Worm (Caenorhabditis elegans) whole organism, L3 larva: ENCODE measurements around the gene R11F4.2.

Experiments
- ama-1 ChIP-seq: fragments of 150-350 bp; optimal IDR thresholded peaks from 2 replicates; lab custom pipeline; 2018
- jun-1 ChIP-seq: fragments of 150-350 bp; optimal IDR thresholded peaks from 2 replicates; lab custom pipeline; 2014; ENCODE audit warnings: missing biosample characterization, missing genetic modification reagents, missing genetic modification characterization
- lin-15B ChIP-seq: fragments of 150-350 bp; optimal IDR thresholded peaks from 2 replicates; lab custom pipeline; 2014; ENCODE audit warnings: missing biosample characterization, missing genetic modification characterization
- lin-39 ChIP-seq: fragments of 150-350 bp; optimal IDR thresholded peaks from 2 replicates; lab custom pipeline; 2018; ENCODE audit warnings: missing biosample characterization, missing genetic modification reagents, missing genetic modification characterization
- nfya-1 ChIP-seq: sonication (generic microtip); optimal IDR thresholded peaks from 2 replicates; lab custom pipeline; 2017; ENCODE audit warnings: missing genetic modification characterization, mild to moderate bottlenecking, missing compliant biosample characterization, antibody characterized with exemption, moderate library complexity; ENCODE audit not compliant: insufficient read depth
- nhr-11 ChIP-seq: fragments of 150-350 bp; optimal IDR thresholded peaks from 2 replicates; lab custom pipeline; 2014; ENCODE audit warnings: missing biosample characterization, missing genetic modification characterization
- nhr-12 ChIP-seq: fragments of 150-350 bp; optimal IDR thresholded peaks from 2 replicates; lab custom pipeline; 2014; ENCODE audit warnings: missing biosample characterization, missing genetic modification characterization
- nhr-28 ChIP-seq: fragments of 150-350 bp; optimal IDR thresholded peaks from 2 replicates; lab custom pipeline; 2014; ENCODE audit warnings: missing biosample characterization, missing genetic modification characterization
- nhr-76 ChIP-seq: fragments of 150-350 bp; sonication (generic microtip); optimal IDR thresholded peaks from 5 replicates; lab custom pipeline; 2014; ENCODE audit warnings: missing biosample characterization, missing genetic modification characterization
- pha-4 ChIP-seq: fragments of 150-350 bp; optimal IDR thresholded peaks from 2 replicates; lab custom pipeline; 2014; ENCODE audit warnings: missing biosample characterization, missing genetic modification reagents, missing genetic modification characterization
- skn-1 ChIP-seq: fragments of 150-350 bp; optimal IDR thresholded peaks from 2 replicates; lab custom pipeline; 2014; ENCODE audit warnings: missing biosample characterization, missing genetic modification characterization
- snpc-4 ChIP-seq: fragments of 150-350 bp; optimal IDR thresholded peaks from 2 replicates; lab custom pipeline; 2014; ENCODE audit warnings: missing biosample characterization, missing genetic modification characterization
- tbx-2 ChIP-seq: sonication (generic microtip); optimal IDR thresholded peaks from 2 replicates; lab custom pipeline; 2016; ENCODE audit warnings: mild to moderate bottlenecking, missing genetic modification characterization, missing compliant biosample characterization
- ztf-4 ChIP-seq: fragments of 150-350 bp; optimal IDR thresholded peaks from 2 replicates; lab custom pipeline; 2014; ENCODE audit warnings: missing biosample characterization, missing genetic modification characterization

DNA sequence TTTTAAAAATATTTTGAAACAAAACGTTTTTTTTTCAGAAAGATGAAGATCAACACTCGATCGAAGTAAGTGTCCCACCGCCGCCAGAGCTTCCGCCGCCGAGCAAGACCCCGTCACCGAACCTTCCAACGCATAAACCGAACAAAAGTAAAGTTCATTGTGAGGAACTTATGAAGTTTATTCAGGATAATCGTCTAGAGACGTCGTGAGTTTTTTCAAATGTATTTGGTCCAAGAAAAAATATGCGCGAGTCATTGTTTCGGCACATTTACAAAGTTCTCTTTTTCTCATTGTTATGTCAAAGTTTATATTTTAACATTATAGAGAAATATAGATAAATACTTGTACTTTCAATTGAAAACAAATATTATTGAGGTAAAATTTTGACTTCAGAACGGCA lies 42.4 kb downstream of the R11F4.2 start:
- TF ChIP-seq pha-4 (tag; lab: Kevin White, UChicago), result no peak
- TF ChIP-seq ama-1, result no peak
- no peak for TF ChIP-seq nhr-76 (tag; lab: Kevin White, UChicago)
- no peak for TF ChIP-seq snpc-4 (tag; lab: Kevin White, UChicago)
- no peak for TF ChIP-seq lin-39 (tag; lab: Kevin White, UChicago)
- TF ChIP-seq nfya-1 (tag; lab: Kevin White, UChicago), result no peak
- TF ChIP-seq nhr-28, result no peak
- no peak for TF ChIP-seq tbx-2 (tag; lab: Kevin White, UChicago)
- no peak for TF ChIP-seq lin-15B
- no peak for TF ChIP-seq skn-1 (tag; lab: Kevin White, UChicago)
- no peak for TF ChIP-seq ztf-4 (tag; lab: Kevin White, UChicago)
- no peak for TF ChIP-seq nhr-12
- no peak for TF ChIP-seq jun-1
- TF ChIP-seq nhr-11 (tag; lab: Kevin White, UChicago), result no peak
